Worm (Caenorhabditis elegans) whole organism, L4 larva: Measurements from ENCODE around the gene ergo-1.

ENCODE experiments used
- D1046.2 ChIP-seq: fragments of 200-800 bp; sonication (Bioruptor generic); IDR thresholded peaks from 2 replicates; pipeline ENCODE4 v1.3.6; 2022; ENCODE audit warnings: missing genetic modification characterization, missing compliant biosample characterization
- R02D3.7 ChIP-seq: fragments of 150-350 bp; sonication (generic microtip); optimal IDR thresholded peaks from 3 replicates; lab custom pipeline; 2014; ENCODE audit warnings: missing biosample characterization, missing genetic modification characterization
- Y75B8A.6 ChIP-seq: fragments of 200-800 bp; sonication (Bioruptor generic); IDR thresholded peaks from 2 replicates; pipeline ENCODE4 v1.3.6; 2022; ENCODE audit warnings: missing genetic modification reagents, missing genetic modification characterization, missing compliant biosample characterization
- aha-1 ChIP-seq: fragments of 150-350 bp; peaks from one replicate; lab custom pipeline; 2014; ENCODE audit warnings: missing biosample characterization, missing genetic modification characterization
- ama-1 ChIP-seq: fragments of 150-350 bp; optimal IDR thresholded peaks from 2 replicates; lab custom pipeline; 2014; ENCODE audit warnings: inconsistent platforms, mixed read lengths
- ceh-32 ChIP-seq: sonication (generic microtip); optimal IDR thresholded peaks from 2 replicates; lab custom pipeline; 2016; ENCODE audit warnings: mild to moderate bottlenecking, missing genetic modification characterization, missing compliant biosample characterization; ENCODE audit not compliant: poor library complexity
- cey-2 ChIP-seq: sonication (generic microtip); optimal IDR thresholded peaks from 3 replicates; lab custom pipeline; 2017; ENCODE audit warnings: missing genetic modification characterization, mild to moderate bottlenecking, missing compliant biosample characterization, antibody characterized with exemption, borderline replicate concordance; ENCODE audit not compliant: insufficient read depth
- ctbp-1 ChIP-seq: fragments of 200-800 bp; sonication (Bioruptor generic); IDR thresholded peaks from 2 replicates; pipeline ENCODE4 v1.3.6; 2022; ENCODE audit warnings: missing genetic modification reagents, missing genetic modification characterization, missing compliant biosample characterization
- daf-12 ChIP-seq: fragments of 150-350 bp; optimal IDR thresholded peaks from 2 replicates; lab custom pipeline; 2014; ENCODE audit warnings: missing biosample characterization, missing genetic modification reagents, missing genetic modification characterization
- daf-16 ChIP-seq, 3 experiments: sonication (generic microtip); optimal IDR thresholded peaks; 2 replicates each; lab custom pipeline; 2016 to 2017; ENCODE audit warnings: missing genetic modification characterization in 3 of 3, missing genetic modification reagents in 3 of 3, mild to moderate bottlenecking in 2 of 3, missing compliant biosample characterization in 2 of 3, missing biosample characterization in 1 of 3, moderate library complexity in 1 of 3
- daf-8 ChIP-seq: fragments of 200-800 bp; sonication (Bioruptor generic); IDR thresholded peaks from 2 replicates; pipeline ENCODE4 v1.3.6; 2022; ENCODE audit warnings: missing genetic modification characterization, missing compliant biosample characterization
- dmd-6 ChIP-seq: fragments of 200-800 bp; sonication (Bioruptor generic); IDR thresholded peaks from 2 replicates; pipeline ENCODE4 v1.3.6; 2022; ENCODE audit warnings: missing genetic modification reagents, missing genetic modification characterization, missing compliant biosample characterization
- dmd-9 ChIP-seq: fragments of 200-800 bp; sonication (Bioruptor generic); IDR thresholded peaks from 2 replicates; pipeline ENCODE4 v1.3.6; 2022; ENCODE audit warnings: missing genetic modification reagents, missing genetic modification characterization, missing compliant biosample characterization
- dpl-1 ChIP-seq: fragments of 150-350 bp; optimal IDR thresholded peaks from 2 replicates; lab custom pipeline; 2014; ENCODE audit warnings: missing biosample characterization, missing genetic modification reagents, missing genetic modification characterization
- egl-43 ChIP-seq: fragments of 200-800 bp; sonication (Bioruptor generic); IDR thresholded peaks from 2 replicates; pipeline ENCODE4 v1.3.6; 2022; ENCODE audit warnings: missing genetic modification reagents, missing genetic modification characterization, missing compliant biosample characterization
- fkh-10 ChIP-seq: fragments of 150-350 bp; optimal IDR thresholded peaks from 2 replicates; lab custom pipeline; 2014; ENCODE audit warnings: missing biosample characterization, missing genetic modification reagents, missing genetic modification characterization
- hlh-11 ChIP-seq: fragments of 200-800 bp; sonication (Bioruptor generic); optimal IDR thresholded peaks from 2 replicates; lab custom pipeline; 2018; ENCODE audit warnings: mild to moderate bottlenecking, missing genetic modification characterization, missing compliant biosample characterization
- jun-1 ChIP-seq: fragments of 150-350 bp; optimal IDR thresholded peaks from 2 replicates; lab custom pipeline; 2014; ENCODE audit warnings: missing biosample characterization, missing genetic modification reagents, missing genetic modification characterization
- lim-7 ChIP-seq: fragments of 200-800 bp; sonication (Bioruptor generic); IDR thresholded peaks from 2 replicates; pipeline ENCODE4 v1.3.6; 2022; ENCODE audit warnings: missing genetic modification characterization, missing compliant biosample characterization
- lin-38 ChIP-seq: fragments of 200-800 bp; sonication (Bioruptor generic); IDR thresholded peaks from 2 replicates; pipeline ENCODE4 v1.3.6; 2022; ENCODE audit warnings: missing genetic modification reagents, missing genetic modification characterization, missing compliant biosample characterization
- lin-39 ChIP-seq: fragments of 150-350 bp; optimal IDR thresholded peaks from 2 replicates; lab custom pipeline; 2014; ENCODE audit warnings: missing biosample characterization, missing genetic modification reagents, missing genetic modification characterization
- madf-5 ChIP-seq, 2 experiments: fragments of 200-800 bp; sonication (Bioruptor generic); IDR thresholded peaks; 2 replicates each; pipeline ENCODE4 v1.3.6; 2022; ENCODE audit warnings: missing compliant biosample characterization in 2 of 2, missing genetic modification characterization in 2 of 2
- mxl-3 ChIP-seq: fragments of 200-800 bp; sonication (Bioruptor generic); optimal IDR thresholded peaks from 2 replicates; lab custom pipeline; 2018; ENCODE audit warnings: mild to moderate bottlenecking, missing genetic modification characterization, missing compliant biosample characterization
- nhr-28 ChIP-seq: fragments of 150-350 bp; optimal IDR thresholded peaks from 2 replicates; lab custom pipeline; 2014; ENCODE audit warnings: missing biosample characterization, missing genetic modification characterization
- nhr-41 ChIP-seq: fragments of 200-800 bp; sonication (Bioruptor generic); IDR thresholded peaks from 2 replicates; pipeline ENCODE4 v1.3.6; 2022; ENCODE audit warnings: missing genetic modification reagents, missing genetic modification characterization, missing compliant biosample characterization
- nhr-77 ChIP-seq: fragments of 150-350 bp; optimal IDR thresholded peaks from 2 replicates; lab custom pipeline; 2014; ENCODE audit warnings: missing biosample characterization, missing genetic modification characterization
- php-3 ChIP-seq: fragments of 200-800 bp; sonication (Bioruptor generic); IDR thresholded peaks from 2 replicates; pipeline ENCODE4 v1.3.6; 2022; ENCODE audit warnings: missing genetic modification reagents, missing genetic modification characterization, missing compliant biosample characterization
- pqm-1 ChIP-seq: sonication (generic microtip); optimal IDR thresholded peaks from 2 replicates; lab custom pipeline; 2017; ENCODE audit warnings: missing biosample characterization, missing genetic modification characterization
- sdz-12 ChIP-seq: fragments of 200-800 bp; sonication (Bioruptor generic); optimal IDR thresholded peaks from 2 replicates; lab custom pipeline; 2018; ENCODE audit warnings: mild to moderate bottlenecking, missing genetic modification characterization, missing compliant biosample characterization
- spr-1 ChIP-seq: sonication (generic microtip); optimal IDR thresholded peaks from 2 replicates; lab custom pipeline; 2016; ENCODE audit warnings: mild to moderate bottlenecking, missing genetic modification characterization, missing compliant biosample characterization
- tag-97 ChIP-seq: fragments of 200-800 bp; sonication (Bioruptor generic); IDR thresholded peaks from 2 replicates; pipeline ENCODE4 v1.3.6; 2022; ENCODE audit warnings: missing genetic modification characterization, missing compliant biosample characterization
- tra-1 ChIP-seq: fragments of 200-800 bp; sonication (Bioruptor generic); IDR thresholded peaks from 2 replicates; pipeline ENCODE4 v1.3.6; 2022; ENCODE audit warnings: missing genetic modification reagents, missing genetic modification characterization, missing compliant biosample characterization
- unc-130 ChIP-seq: sonication (generic microtip); optimal IDR thresholded peaks from 2 replicates; lab custom pipeline; 2016; ENCODE audit warnings: missing genetic modification reagents, missing genetic modification characterization, missing compliant biosample characterization
- zfp-2 ChIP-seq: sonication (generic microtip); optimal IDR thresholded peaks from 2 replicates; lab custom pipeline; 2016; ENCODE audit warnings: mild to moderate bottlenecking, missing genetic modification characterization, missing compliant biosample characterization
- zfp-3 ChIP-seq: fragments of 200-800 bp; sonication (Bioruptor generic); conservative IDR thresholded peaks from 2 replicates; pipeline ENCODE4 v1.3.6; 2022; ENCODE audit warnings: missing genetic modification reagents, missing genetic modification characterization, missing compliant biosample characterization
- zip-11 ChIP-seq: fragments of 200-800 bp; sonication (Bioruptor generic); IDR thresholded peaks from 2 replicates; pipeline ENCODE4 v1.3.6; 2022; ENCODE audit warnings: missing genetic modification characterization, missing compliant biosample characterization
- zip-2 ChIP-seq: fragments of 150-350 bp; optimal IDR thresholded peaks from 2 replicates; lab custom pipeline; 2014; ENCODE audit warnings: missing biosample characterization, missing genetic modification characterization
- ztf-7 ChIP-seq: fragments of 150-350 bp; optimal IDR thresholded peaks from 2 replicates; lab custom pipeline; 2014; ENCODE audit warnings: missing biosample characterization, missing genetic modification characterization

ergo-1 gene

DNA sequence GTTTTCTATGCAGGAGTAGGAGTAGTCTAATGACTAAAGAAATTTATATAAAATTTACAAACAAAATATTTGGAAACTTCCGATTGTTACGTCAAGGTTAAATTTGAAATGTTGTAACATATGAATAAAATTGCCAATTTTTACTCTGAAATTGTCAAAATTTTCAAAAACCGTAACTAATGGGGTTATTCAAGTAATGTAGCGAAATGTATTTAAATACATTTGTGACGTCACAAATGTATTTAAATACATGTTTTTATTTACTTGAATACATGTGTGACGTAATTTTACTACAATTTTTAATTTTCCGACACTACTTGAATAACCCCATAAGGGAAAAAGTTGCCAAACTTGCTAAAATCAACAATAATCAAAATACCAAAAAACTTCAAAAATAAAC lies 44.8 kb downstream of the ergo-1 start (continued):
- TF ChIP-seq zip-2 = no peak

DNA sequence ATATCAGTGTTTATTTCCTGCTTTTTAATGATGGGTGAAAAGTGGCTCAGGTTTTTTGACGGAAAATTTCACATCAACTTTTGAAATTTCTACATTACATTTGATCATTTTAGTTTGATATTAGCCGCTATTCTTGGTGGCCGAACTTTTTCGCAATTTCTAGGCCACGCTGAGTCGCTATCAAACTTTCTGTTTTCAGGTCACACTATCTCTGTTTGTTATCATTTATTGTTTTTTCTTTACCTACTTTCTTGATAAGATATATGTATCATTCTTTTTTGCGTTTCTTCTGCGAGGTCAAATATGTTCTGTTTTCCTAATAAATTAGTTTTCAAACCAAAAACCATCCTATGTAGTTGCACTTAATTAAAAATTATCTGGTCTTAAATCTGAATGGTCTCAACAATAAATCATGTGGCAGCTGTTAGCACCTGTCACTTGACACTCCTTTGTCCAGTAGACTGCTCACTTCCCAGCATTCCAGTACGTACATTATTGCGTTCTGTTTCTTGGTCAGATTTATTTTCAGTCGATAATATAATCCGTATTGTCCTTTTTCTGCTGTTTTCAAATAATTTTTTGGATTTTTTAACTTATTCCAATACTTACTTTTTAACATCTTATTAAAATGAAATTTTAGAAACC lies 51.7 kb downstream of the ergo-1 start:
- TF ChIP-seq daf-16 (GFP tag; optimal IDR thresholded peaks at IDR 0.05; lab: Kevin White, UChicago) (no peak), daf-16 (tag; optimal IDR thresholded peaks at IDR 0.05; lab: Kevin White, UChicago) (peak; percentile 63), mxl-3 (GFP tag; lab: Kevin White, UChicago) (peak; percentile 23), Y75B8A.6 (no peak), nhr-77 (tag; lab: Kevin White, UChicago) (peak; percentile 13), aha-1 (tag; lab: Kevin White, UChicago) (peak; percentile 5), hlh-11 (tag; lab: Kevin White, UChicago) (peak; percentile 61), nhr-28 (tag; lab: Kevin White, UChicago) (peak; percentile 86), spr-1 (no peak), sdz-12 (GFP tag; lab: Kevin White, UChicago) (no peak), dpl-1 (GFP tag; lab: Kevin White, UChicago) (peak; percentile 13), dmd-6 (GFP tag; lab: Robert Waterston, UW) (peak; percentile 58; the same call in 1 of the 2 replicates), pqm-1 (tag; lab: Kevin White, UChicago) (peak; percentile 76), php-3 (GFP tag; lab: Robert Waterston, UW) (0 out of 2 replicates have a peak, but pooled peaks have one; percentile 7)

DNA sequence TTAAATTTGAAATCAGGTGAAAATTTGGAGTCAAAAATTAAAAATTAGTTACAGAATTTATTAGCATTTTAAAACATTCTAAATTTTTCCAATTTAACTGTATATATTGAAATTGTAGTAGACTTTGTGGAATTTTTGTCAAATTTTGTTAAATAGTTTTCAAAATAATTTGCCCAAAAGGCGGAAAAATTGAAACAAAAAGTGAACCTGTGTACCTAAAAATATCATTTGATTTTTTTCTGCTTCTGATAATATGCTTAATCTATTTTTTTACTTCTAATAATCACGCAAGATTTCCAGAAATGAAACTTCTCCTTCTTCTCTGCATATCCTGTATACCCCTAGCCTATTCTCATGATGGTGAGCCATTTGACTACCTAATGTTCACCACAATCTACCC lies 52.7 kb downstream of the ergo-1 start, which contains the start of gene rnst-2:
TSS of gene rnst-2 (plus strand) at position 301 of the 400 bp plus-strand sequence.
- no peak for TF ChIP-seq R02D3.7
- no peak for TF ChIP-seq cey-2 (tag; lab: Kevin White, UChicago)
- no peak for TF ChIP-seq dmd-9
- TF ChIP-seq D1046.2 (GFP tag; lab: Robert Waterston, UW) = no peak
- TF ChIP-seq lim-7 (GFP tag; lab: Robert Waterston, UW) = no peak
- TF ChIP-seq ctbp-1 (GFP tag; lab: Robert Waterston, UW) = no peak
- TF ChIP-seq ama-1 (lab: Kevin White, UChicago) = no peak
- TF ChIP-seq egl-43 (GFP tag; lab: Robert Waterston, UW) = no peak
- TF ChIP-seq ztf-7 (tag; lab: Kevin White, UChicago) = no peak
- TF ChIP-seq tra-1 (GFP tag; lab: Robert Waterston, UW) = no peak
- TF ChIP-seq daf-12 (tag; lab: Kevin White, UChicago) = no peak
- TF ChIP-seq unc-130 (GFP tag; lab: Kevin White, UChicago) = no peak
- TF ChIP-seq daf-8 (GFP tag; lab: Robert Waterston, UW) = no peak
- TF ChIP-seq lin-39 (tag; lab: Kevin White, UChicago) = no peak
- no peak for TF ChIP-seq nhr-41
- no peak for TF ChIP-seq lin-38 (GFP tag; lab: Robert Waterston, UW)

DNA sequence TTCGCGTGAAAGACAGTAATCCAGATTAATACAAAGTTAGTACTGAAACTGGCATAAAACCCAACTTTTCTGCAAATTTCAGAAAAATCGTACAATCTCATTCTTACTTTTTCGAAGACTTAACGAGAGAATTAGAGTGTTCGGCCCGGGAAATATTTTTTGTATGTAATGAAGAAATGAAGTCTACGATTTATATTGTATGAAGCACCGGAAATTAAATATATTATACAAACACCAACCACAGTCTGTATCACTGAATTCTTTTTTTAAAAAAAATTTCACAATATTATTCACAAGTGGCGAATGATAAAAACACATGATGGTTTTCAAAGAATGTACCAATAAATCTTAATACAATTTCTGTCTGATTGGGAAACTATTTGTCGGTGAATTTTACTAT lies 55.9 kb downstream of the ergo-1 start, which contains the start of gene str-67:
TSS of gene str-67 (minus strand) at position 101 of the 400 bp plus-strand sequence.
- no peak for TF ChIP-seq zfp-3 (GFP tag; lab: Robert Waterston, UW)

DNA sequence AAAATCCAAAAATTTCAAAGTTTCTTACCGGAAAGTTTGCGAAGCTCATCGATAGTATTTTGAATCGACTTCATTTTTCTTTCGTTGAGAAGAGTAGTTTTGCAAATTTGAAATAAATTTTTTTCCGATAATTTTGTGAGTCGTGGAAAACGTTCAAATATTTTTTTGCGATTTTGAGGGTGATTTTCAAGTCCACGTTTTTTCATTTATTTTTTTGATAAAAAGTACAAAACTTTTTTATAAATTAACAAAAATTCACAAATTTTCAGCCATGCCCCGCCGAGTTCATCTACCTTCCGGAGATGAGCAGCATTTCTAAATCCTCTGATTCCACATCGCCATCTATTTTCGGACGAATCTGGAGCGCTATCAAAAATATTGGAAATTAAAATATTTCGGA lies 58.9 kb downstream of the ergo-1 start, which contains the start of gene K10C9.7:
TSS of gene K10C9.7 (minus strand) at position 101 of the 400 bp plus-strand sequence.
- TF ChIP-seq zip-11 (GFP tag; lab: Robert Waterston, UW) (no peak), php-3 (GFP tag; lab: Robert Waterston, UW) (no peak), ceh-32 (tag; lab: Kevin White, UChicago) (no peak), tag-97 (GFP tag; lab: Robert Waterston, UW) (no peak), madf-5 (GFP tag; IDR thresholded peaks at IDR 0.05; lab: Robert Waterston, UW) (no peak), daf-16 (GFP tag; optimal IDR thresholded peaks at IDR 0.05; lab: Kevin White, UChicago) (no peak), daf-16 (tag; optimal IDR thresholded peaks at IDR 0.05; lab: Kevin White, UChicago) (no peak), jun-1 (tag; lab: Kevin White, UChicago) (no peak), unc-130 (GFP tag; lab: Kevin White, UChicago) (no peak), zfp-2 (no peak), fkh-10 (no peak)
- TF ChIP-seq, all 104 proteins: peak for 0
